Fruit fly (Drosophila melanogaster) Kc167 (cell line): ENCODE measurements around the gene rumi.

ENCODE experiments used
- Myc ChIP-seq: fragments of >200 bp; optimal IDR thresholded peaks from 2 replicates; lab custom pipeline; 2017; ENCODE audit warnings: missing external identifiers
- h ChIP-seq: fragments of >200 bp; optimal IDR thresholded peaks from 3 replicates; lab custom pipeline; 2018; ENCODE audit warnings: missing external identifiers
- psq ChIP-seq: fragments of >200 bp; optimal IDR thresholded peaks from 2 replicates; lab custom pipeline; 2017; ENCODE audit warnings: missing external identifiers
- ttk ChIP-seq: sonication (Bioruptor generic); optimal IDR thresholded peaks from 2 replicates; lab custom pipeline; 2017; ENCODE audit warnings: missing external identifiers

- no peak for TF ChIP-seq ttk (lab: Kevin White, UChicago)
- TF ChIP-seq h (lab: Kevin White, UChicago), result no peak
- TF ChIP-seq Myc, result no peak
- TF ChIP-seq psq (lab: Kevin White, UChicago), result no peak
Measured at dm6 chr3R:22727456-22727833, 23.0 kb downstream of the rumi start.
